Worm (Caenorhabditis elegans) whole organism, mixed stage, embryonic: ENCODE results near the gene mrp-1.

Source experiments
- bed-3 ChIP-seq: fragments of 200-800 bp; sonication (Bioruptor generic); optimal IDR thresholded peaks from 3 replicates; lab custom pipeline; 2018; ENCODE audit warnings: mild to moderate bottlenecking, missing genetic modification characterization, moderate library complexity, missing compliant biosample characterization
- blmp-1 ChIP-seq: fragments of 150-350 bp; optimal IDR thresholded peaks from 2 replicates; lab custom pipeline; 2014; ENCODE audit warnings: missing biosample characterization, missing genetic modification characterization
- ces-1 ChIP-seq: fragments of 150-350 bp; optimal IDR thresholded peaks from 2 replicates; lab custom pipeline; 2014; ENCODE audit warnings: missing biosample characterization, missing genetic modification reagents, missing genetic modification characterization
- cnd-1 ChIP-seq: fragments of 200-800 bp; sonication (Bioruptor generic); optimal IDR thresholded peaks from 2 replicates; lab custom pipeline; 2018; ENCODE audit warnings: mild to moderate bottlenecking, missing genetic modification characterization, missing compliant biosample characterization
- elt-1 ChIP-seq: sonication (generic microtip); optimal IDR thresholded peaks from 2 replicates; lab custom pipeline; 2017; ENCODE audit warnings: missing genetic modification characterization, mild to moderate bottlenecking, missing compliant biosample characterization, antibody characterized with exemption, moderate library complexity, borderline replicate concordance; ENCODE audit not compliant: insufficient read depth
- elt-3 ChIP-seq: fragments of 150-350 bp; optimal IDR thresholded peaks from 2 replicates; lab custom pipeline; 2014; ENCODE audit warnings: missing biosample characterization, missing genetic modification characterization
- hlh-1 ChIP-seq: fragments of 150-350 bp; optimal IDR thresholded peaks from 2 replicates; lab custom pipeline; 2014; ENCODE audit warnings: missing biosample characterization, missing genetic modification reagents, missing genetic modification characterization
- lin-13 ChIP-seq: fragments of 150-350 bp; optimal IDR thresholded peaks from 2 replicates; lab custom pipeline; 2014; ENCODE audit warnings: missing biosample characterization, missing genetic modification characterization
- lsy-2 ChIP-seq: fragments of 150-350 bp; optimal IDR thresholded peaks from 2 replicates; lab custom pipeline; 2014; ENCODE audit warnings: missing biosample characterization, missing genetic modification characterization
- nhr-28 ChIP-seq: fragments of 150-350 bp; optimal IDR thresholded peaks from 2 replicates; lab custom pipeline; 2014; ENCODE audit warnings: missing biosample characterization, missing genetic modification characterization
- nhr-76 ChIP-seq: sonication (generic microtip); optimal IDR thresholded peaks from 2 replicates; lab custom pipeline; 2017; ENCODE audit warnings: missing biosample characterization, missing genetic modification characterization
- snpc-4 ChIP-seq: fragments of 150-350 bp; optimal IDR thresholded peaks from 2 replicates; lab custom pipeline; 2014; ENCODE audit warnings: missing biosample characterization, missing genetic modification characterization
- sptf-1 ChIP-seq: sonication (generic microtip); optimal IDR thresholded peaks from 2 replicates; lab custom pipeline; 2017; ENCODE audit warnings: mild to moderate bottlenecking, missing genetic modification characterization, moderate library complexity, missing compliant biosample characterization
- tbx-8 ChIP-seq: fragments of 200-800 bp; sonication (Bioruptor generic); optimal IDR thresholded peaks from 2 replicates; lab custom pipeline; 2018; ENCODE audit warnings: mild to moderate bottlenecking, missing genetic modification characterization, moderate library complexity, missing compliant biosample characterization
- zip-8 ChIP-seq: fragments of 150-350 bp; optimal IDR thresholded peaks from 2 replicates; lab custom pipeline; 2014; ENCODE audit warnings: missing biosample characterization, missing genetic modification characterization
- ztf-11 ChIP-seq: fragments of 150-350 bp; optimal IDR thresholded peaks from 2 replicates; lab custom pipeline; 2014; ENCODE audit warnings: missing biosample characterization, missing genetic modification characterization

The mrp-1 gene

DNA sequence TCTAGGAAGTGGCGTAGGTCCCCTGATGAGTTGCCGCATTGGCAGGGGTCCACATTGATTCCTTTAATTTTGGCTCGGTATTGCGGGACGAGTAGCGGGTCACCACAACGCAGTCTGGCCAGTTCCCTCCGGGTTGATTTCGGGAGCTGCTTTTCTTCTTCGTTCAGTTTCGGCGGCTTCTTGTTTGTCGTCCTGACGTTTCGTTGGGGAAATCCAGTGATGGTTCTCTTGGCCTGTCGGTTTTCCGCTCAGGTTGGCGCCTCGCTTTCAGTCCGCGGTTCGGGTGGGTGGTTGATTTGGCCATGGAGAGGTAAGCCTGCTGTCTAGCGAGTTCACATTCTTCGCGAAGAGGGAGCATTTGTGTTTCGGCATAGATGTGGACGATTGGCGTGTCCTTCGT is 58.9 kb downstream of the mrp-1 start:
- TF ChIP-seq lsy-2 (no peak), lin-13 (tag; lab: Kevin White, UChicago) (no peak), elt-3 (tag; lab: Kevin White, UChicago) (no peak), elt-1 (tag; lab: Kevin White, UChicago) (no peak), nhr-28 (tag; lab: Kevin White, UChicago) (no peak), cnd-1 (tag; lab: Kevin White, UChicago) (no peak), ztf-11 (tag; lab: Kevin White, UChicago) (no peak), ces-1 (no peak), hlh-1 (tag; lab: Kevin White, UChicago) (no peak), nhr-76 (tag; lab: Kevin White, UChicago) (no peak), zip-8 (tag; lab: Kevin White, UChicago) (no peak), snpc-4 (no peak)

- TF ChIP-seq blmp-1 (tag; lab: Kevin White, UChicago) (no peak), bed-3 (GFP tag; lab: Kevin White, UChicago) (no peak), lin-13 (tag; lab: Kevin White, UChicago) (no peak), tbx-8 (GFP tag; lab: Kevin White, UChicago) (no peak), sptf-1 (tag; lab: Kevin White, UChicago) (no peak)
Measured at ce11 chrX:527663-528062, 60.0 kb downstream of the mrp-1 start.
